Fruit fly (Drosophila melanogaster): Measurements from ENCODE around the gene CG14720.

DNA sequence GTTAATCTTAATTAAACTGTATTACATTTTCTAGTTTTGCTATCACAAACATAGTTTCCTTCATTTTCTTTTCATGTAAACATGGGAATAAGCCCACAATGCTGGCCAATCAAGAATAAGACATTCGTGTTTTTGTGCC, 38.7 kb downstream of the CG14720 start, which contains the start of gene CG43062:
- no peak for TF ChIP-seq CTCF (optimal IDR thresholded peaks at IDR 0.05)
- no peak for TF ChIP-seq CG8478 (optimal IDR thresholded peaks at IDR 0.05)
